Fruit fly (Drosophila melanogaster) whole organism: ENCODE results near the gene Dna2.

Source experiments
- CG8478 ChIP-seq: fragments of >200 bp; optimal IDR thresholded peaks from 2 replicates; lab custom pipeline; 2018; ENCODE audit warnings: inconsistent platforms
- psq ChIP-seq: fragments of >200 bp; optimal IDR thresholded peaks from 2 replicates; lab custom pipeline; 2017
- usp ChIP-seq: fragments of >200 bp; optimal IDR thresholded peaks from 2 replicates; lab custom pipeline; 2017; ENCODE audit warnings: missing biosample characterization, missing genetic modification characterization, mixed read lengths

DNA sequence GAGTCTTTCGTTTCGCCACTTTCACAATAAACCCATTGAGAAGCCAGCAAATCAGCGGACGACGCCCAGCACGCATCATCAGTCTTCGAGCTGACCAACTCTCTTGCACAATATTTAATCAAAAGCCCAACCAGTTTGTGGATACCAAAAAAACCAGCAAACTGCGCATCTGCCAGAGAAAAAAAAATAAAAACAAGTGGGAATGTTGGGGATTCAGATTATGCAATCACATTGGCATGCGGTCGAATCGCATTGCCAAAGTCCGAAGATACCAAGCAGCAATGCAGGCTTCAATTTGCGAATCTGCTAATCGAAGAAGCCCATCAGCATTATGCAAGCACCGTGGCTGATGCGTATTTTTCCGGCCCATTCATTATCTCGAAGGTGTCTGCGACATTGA, 36.5 kb downstream of the Dna2 start:
- TF ChIP-seq usp (GFP tag; lab: Kevin White, UChicago) (no peak), psq (lab: Kevin White, UChicago) (no peak), CG8478 (lab: Kevin White, UChicago) (no peak)
